Worm (Caenorhabditis elegans) whole organism, L4 larva: Measurements from ENCODE around the gene F36H5.13.

Experiments
- mdt-29 ChIP-seq: fragments of 200-800 bp; sonication (Bioruptor generic); IDR thresholded peaks from 2 replicates; pipeline ENCODE4 v1.3.6; 2022; ENCODE audit warnings: missing genetic modification reagents, missing genetic modification characterization, missing compliant biosample characterization
- zag-1 ChIP-seq: fragments of 150-350 bp; optimal IDR thresholded peaks from 2 replicates; lab custom pipeline; 2014; ENCODE audit warnings: missing biosample characterization, missing genetic modification characterization

ce11 chrII:1788087-1788486 lies 37.8 kb upstream of the F36H5.13 start, which contains the start of the genes C08F1.6 and fbxb-13:
- TF ChIP-seq mdt-29 (GFP tag; lab: Robert Waterston, UW) (no peak), zag-1 (tag; lab: Kevin White, UChicago) (no peak)
